Fruit fly (Drosophila melanogaster) whole organism, adult: Measurements from ENCODE around the gene Pfdn1.

ENCODE experiments used
- CG11617 ChIP-seq: fragments of 200-800 bp; sonication (Bioruptor generic); optimal IDR thresholded peaks from 2 replicates; lab custom pipeline; 2017; ENCODE audit warnings: mild to moderate bottlenecking, missing biosample characterization, missing genetic modification reagents, missing genetic modification characterization
- CG14711 ChIP-seq: fragments of 200-800 bp; sonication (Bioruptor generic); optimal IDR thresholded peaks from 2 replicates; lab custom pipeline; 2018; ENCODE audit warnings: missing biosample characterization, mild to moderate bottlenecking, missing genetic modification characterization, moderate library complexity
- CG33017 ChIP-seq: fragments of 200-800 bp; sonication (Bioruptor generic); optimal IDR thresholded peaks from 2 replicates; lab custom pipeline; 2018; ENCODE audit warnings: missing biosample characterization, mild to moderate bottlenecking, missing genetic modification characterization, moderate library complexity
- Clk ChIP-seq: fragments of 200-800 bp; sonication (Bioruptor generic); optimal IDR thresholded peaks from 2 replicates; lab custom pipeline; 2017; ENCODE audit warnings: missing biosample characterization, missing genetic modification characterization
- Crg-1 ChIP-seq: fragments of 200-800 bp; sonication (Bioruptor generic); optimal IDR thresholded peaks from 2 replicates; lab custom pipeline; 2016; ENCODE audit warnings: missing biosample characterization, missing genetic modification characterization
- Hr96 ChIP-seq: fragments of 200-800 bp; sonication (Bioruptor generic); optimal IDR thresholded peaks from 2 replicates; lab custom pipeline; 2016; ENCODE audit warnings: missing biosample characterization, missing genetic modification characterization
- bab1 ChIP-seq: fragments of 200-800 bp; sonication (Bioruptor generic); optimal IDR thresholded peaks from 3 replicates; lab custom pipeline; 2019; ENCODE audit warnings: missing biosample characterization, mild to moderate bottlenecking, missing genetic modification characterization, moderate library complexity
- cic ChIP-seq: fragments of 200-800 bp; sonication (Bioruptor generic); optimal IDR thresholded peaks from 2 replicates; lab custom pipeline; 2017; ENCODE audit warnings: missing biosample characterization, mild to moderate bottlenecking, missing genetic modification characterization, moderate library complexity
- kay ChIP-seq: fragments of 200-800 bp; sonication (Bioruptor generic); peaks from one replicate; lab custom pipeline; 2016; ENCODE audit warnings: missing biosample characterization, missing genetic modification characterization, borderline replicate concordance
- ovo ChIP-seq: fragments of 200-800 bp; sonication (Bioruptor generic); optimal IDR thresholded peaks from 2 replicates; lab custom pipeline; 2016; ENCODE audit warnings: missing biosample characterization, missing genetic modification characterization
- pad ChIP-seq: fragments of 200-800 bp; sonication (Bioruptor generic); optimal IDR thresholded peaks from 3 replicates; lab custom pipeline; 2017; ENCODE audit warnings: missing biosample characterization, missing genetic modification characterization, mild to moderate bottlenecking, moderate library complexity, missing genetic modification reagents
- tj ChIP-seq: fragments of 200-800 bp; sonication (Bioruptor generic); optimal IDR thresholded peaks from 3 replicates; lab custom pipeline; 2017; ENCODE audit warnings: missing biosample characterization, mild to moderate bottlenecking, missing genetic modification characterization, moderate library complexity

dm6 chr2L:6086771-6087170 is 17.9 kb downstream of the Pfdn1 start:
- TF ChIP-seq ovo (GFP tag; lab: Kevin White, UChicago): no peak
- no peak for TF ChIP-seq cic
- TF ChIP-seq CG14711 (tag; lab: Kevin White, UChicago): peak; percentile 8
- TF ChIP-seq pad: no peak
- TF ChIP-seq kay: no peak
- TF ChIP-seq bab1 (GFP tag; lab: Kevin White, UChicago): no peak
- no peak for TF ChIP-seq Hr96 (GFP tag; lab: Kevin White, UChicago)
- no peak for TF ChIP-seq Crg-1 (GFP tag; lab: Kevin White, UChicago)
- no peak for TF ChIP-seq Clk (GFP tag; lab: Kevin White, UChicago)
- TF ChIP-seq tj (GFP tag; lab: Kevin White, UChicago): peak; percentile 29
- TF ChIP-seq CG11617 (GFP tag; lab: Kevin White, UChicago): no peak
- no peak for TF ChIP-seq CG33017 (tag; lab: Kevin White, UChicago)
